Worm (Caenorhabditis elegans) whole organism, late embryonic: Measurements from ENCODE around the gene T23F6.5.

Source experiments
- C08G9.2 ChIP-seq: sonication (generic microtip); optimal IDR thresholded peaks from 2 replicates; lab custom pipeline; 2016; ENCODE audit warnings: mild to moderate bottlenecking, missing genetic modification characterization, moderate library complexity, missing compliant biosample characterization
- ama-1 ChIP-seq: fragments of 150-350 bp; optimal IDR thresholded peaks from 2 replicates; lab custom pipeline; 2014
- ceh-22 ChIP-seq: sonication (generic microtip); optimal IDR thresholded peaks from 2 replicates; lab custom pipeline; 2017; ENCODE audit warnings: missing biosample characterization, missing genetic modification characterization
- ceh-30 ChIP-seq: fragments of 150-350 bp; optimal IDR thresholded peaks from 2 replicates; lab custom pipeline; 2014; ENCODE audit warnings: missing biosample characterization, missing genetic modification characterization
- ets-4 ChIP-seq: sonication (generic microtip); optimal IDR thresholded peaks from 2 replicates; lab custom pipeline; 2016; ENCODE audit warnings: missing genetic modification characterization, missing compliant biosample characterization
- gmeb-2 ChIP-seq: sonication (generic microtip); optimal IDR thresholded peaks from 2 replicates; lab custom pipeline; 2016; ENCODE audit warnings: missing genetic modification characterization, inconsistent platforms, missing compliant biosample characterization
- hlh-30 ChIP-seq: sonication (generic microtip); optimal IDR thresholded peaks from 2 replicates; lab custom pipeline; 2017; ENCODE audit warnings: antibody characterized with exemption, missing genetic modification characterization, missing compliant biosample characterization; ENCODE audit not compliant: insufficient read depth
- lim-6 ChIP-seq: sonication (generic microtip); optimal IDR thresholded peaks from 2 replicates; lab custom pipeline; 2016; ENCODE audit warnings: missing genetic modification characterization, missing compliant biosample characterization
- nfya-1 ChIP-seq: sonication (generic microtip); optimal IDR thresholded peaks from 2 replicates; lab custom pipeline; 2017; ENCODE audit warnings: missing genetic modification characterization, mild to moderate bottlenecking, missing compliant biosample characterization, antibody characterized with exemption, moderate library complexity
- pha-4 ChIP-seq: fragments of 150-350 bp; optimal IDR thresholded peaks from 2 replicates; lab custom pipeline; 2018; ENCODE audit warnings: missing biosample characterization, missing genetic modification reagents, missing genetic modification characterization

ce11 chrIV:12789088-12789487, 47.8 kb upstream of the T23F6.5 start, which contains the start of gene F07C6.3:
- TF ChIP-seq ceh-22 (tag; lab: Kevin White, UChicago) (no peak), gmeb-2 (tag; lab: Kevin White, UChicago) (no peak), hlh-30 (no peak), pha-4 (no peak), nfya-1 (tag; lab: Kevin White, UChicago) (no peak), ets-4 (tag; lab: Kevin White, UChicago) (no peak), ceh-30 (tag; lab: Kevin White, UChicago) (no peak), C08G9.2 (tag; lab: Kevin White, UChicago) (no peak), lim-6 (tag; lab: Kevin White, UChicago) (no peak), ama-1 (lab: Kevin White, UChicago) (no peak)
